Fruit fly (Drosophila melanogaster): ENCODE results near the gene pigeon.

pigeon gene

dm6 chr2L:19140984-19141262, 44.9 kb upstream of the pigeon start (continued):
- peak; percentile 73; the same call in 2 of the 3 replicates for TF ChIP-seq Dbx (GFP tag; IDR thresholded peaks at IDR 0.05)
- peak; percentile 61 for TF ChIP-seq zfh2 (GFP tag; optimal IDR thresholded peaks at IDR 0.05)
- TF ChIP-seq cwo (GFP tag; optimal IDR thresholded peaks at IDR 0.05), result peak; percentile 13
- TF ChIP-seq Elba2 (GFP tag; optimal IDR thresholded peaks at IDR 0.05), result no peak
- no peak for TF ChIP-seq CG8290 (GFP tag; optimal IDR thresholded peaks at IDR 0.05)
- peak in 1 of 2 experiments; percentile 76 for TF ChIP-seq CG8290 (tag; optimal IDR thresholded peaks at IDR 0.05)
- TF ChIP-seq pho (GFP tag; optimal IDR thresholded peaks at IDR 0.05), result peak; percentile 39
- peak; percentile 33; the same call in 1 of the 2 replicates for TF ChIP-seq MBD-R2 (GFP tag; IDR thresholded peaks at IDR 0.05)
- TF ChIP-seq ham (GFP tag; IDR thresholded peaks at IDR 0.05), result no peak
- TF ChIP-seq lmd (GFP tag; IDR thresholded peaks at IDR 0.05), result peak; percentile 68; the same call in 1 of the 2 replicates
- peak; percentile 54 for TF ChIP-seq CG4404 (GFP tag; IDR thresholded peaks at IDR 0.05)
- peak; percentile 40 for TF ChIP-seq CG18619 (GFP tag; optimal IDR thresholded peaks at IDR 0.05)
- peak; percentile 54 for TF ChIP-seq gem (tag; optimal IDR thresholded peaks at IDR 0.05)
- peak; percentile 9 for TF ChIP-seq Fer3 (tag; optimal IDR thresholded peaks at IDR 0.05)
- TF ChIP-seq fd3F (GFP tag; optimal IDR thresholded peaks at IDR 0.05), result no peak
- peak; percentile 78 for TF ChIP-seq CG9932 (GFP tag; IDR thresholded peaks at IDR 0.05)
- TF ChIP-seq repo (GFP tag; optimal IDR thresholded peaks at IDR 0.05), result no peak
- peak; percentile 48 for TF ChIP-seq CG1603 (tag; optimal IDR thresholded peaks at IDR 0.05)
- no peak for TF ChIP-seq H2.0 (GFP tag; IDR thresholded peaks at IDR 0.05)

dm6 chr2L:19141435-19142126, 44.3 kb upstream of the pigeon start:
- TF ChIP-seq toy (GFP tag; IDR thresholded peaks at IDR 0.05) (no peak), CG2875 (GFP tag; optimal IDR thresholded peaks at IDR 0.05) (peak; percentile 66), CG3065 (GFP tag; optimal IDR thresholded peaks at IDR 0.05) (peak; percentile 55), CG2202 (tag; optimal IDR thresholded peaks at IDR 0.05) (peak; percentile 73), chn (GFP tag; optimal IDR thresholded peaks at IDR 0.05) (peak; percentile 55), stwl (tag; optimal IDR thresholded peaks at IDR 0.05) (no peak), seq (GFP tag; IDR thresholded peaks at IDR 0.05) (no peak), gfzf (GFP tag; optimal IDR thresholded peaks at IDR 0.05) (no peak), sr (GFP tag; IDR thresholded peaks at IDR 0.05) (no peak), CG15514 (GFP tag; optimal IDR thresholded peaks at IDR 0.05) (peak; percentile 60), NFAT (GFP tag; IDR thresholded peaks at IDR 0.05) (0 out of 2 replicates have a peak, but pooled peaks have one; percentile 3), Mes4 (GFP tag; optimal IDR thresholded peaks at IDR 0.05) (no peak), MBD-R2 (GFP tag; IDR thresholded peaks at IDR 0.05) (peak; percentile 21; the same call in 1 of the 2 replicates), CG17802 (tag; optimal IDR thresholded peaks at IDR 0.05) (peak; percentile 35), tio (GFP tag; optimal IDR thresholded peaks at IDR 0.05) (peak; percentile 79), CG32772 (GFP tag; IDR thresholded peaks at IDR 0.05) (no peak), CG14860 (GFP tag; IDR thresholded peaks at IDR 0.05; ENCODE audit: partially characterized antibody) (no peak), Camta (GFP tag; optimal IDR thresholded peaks at IDR 0.05) (peak; percentile 76), vvl (GFP tag; IDR thresholded peaks at IDR 0.05) (peak; percentile 7; the same call in 1 of the 2 replicates), usp (GFP tag; optimal IDR thresholded peaks at IDR 0.05) (no peak), Scr (GFP tag; IDR thresholded peaks at IDR 0.05; ENCODE audit: partially characterized antibody) (no peak), Neu2 (GFP tag; optimal IDR thresholded peaks at IDR 0.05; ENCODE audit: borderline replicate concordance) (no peak), CG11398 (GFP tag; optimal IDR thresholded peaks at IDR 0.05) (peak; percentile 46), CG17829 (tag; optimal IDR thresholded peaks at IDR 0.05) (peak; percentile 71), MTF-1 (GFP tag; optimal IDR thresholded peaks at IDR 0.05; ENCODE audit: borderline replicate concordance) (no peak), CG12236 (GFP tag; optimal IDR thresholded peaks at IDR 0.05) (peak; percentile 57), Lim3 (GFP tag; IDR thresholded peaks at IDR 0.05) (no peak), Rx (GFP tag; IDR thresholded peaks at IDR 0.05) (peak; percentile 38; the same call in 1 of the 2 replicates), Vsx1 (GFP tag; optimal IDR thresholded peaks at IDR 0.05) (peak; percentile 64), eyg (GFP tag; optimal IDR thresholded peaks at IDR 0.05) (peak; percentile 8), CG8290 (GFP tag; optimal IDR thresholded peaks at IDR 0.05) (peak; percentile 33), CG8290 (tag; optimal IDR thresholded peaks at IDR 0.05) (peak in 1 of 2 experiments; percentile 54), CG30431 (GFP tag; optimal IDR thresholded peaks at IDR 0.05) (peak; percentile 62)
